Worm (Caenorhabditis elegans) whole organism, late embryonic: ENCODE results near the gene nduv-3.

Source experiments
- C08G9.2 ChIP-seq: sonication (generic microtip); optimal IDR thresholded peaks from 2 replicates; lab custom pipeline; 2016; ENCODE audit warnings: mild to moderate bottlenecking, missing genetic modification characterization, moderate library complexity, missing compliant biosample characterization
- C38D4.7 ChIP-seq: fragments of 200-800 bp; sonication (Bioruptor generic); optimal IDR thresholded peaks from 2 replicates; lab custom pipeline; 2018; ENCODE audit warnings: mild to moderate bottlenecking, missing genetic modification characterization, moderate library complexity, missing compliant biosample characterization
- F13H6.1 ChIP-seq: sonication (generic microtip); optimal IDR thresholded peaks from 2 replicates; lab custom pipeline; 2016; ENCODE audit warnings: missing genetic modification characterization, missing compliant biosample characterization
- K09A11.1 ChIP-seq: sonication (generic microtip); optimal IDR thresholded peaks from 2 replicates; lab custom pipeline; 2017; ENCODE audit warnings: antibody characterized with exemption, mild to moderate bottlenecking, missing genetic modification characterization, missing compliant biosample characterization; ENCODE audit not compliant: insufficient read depth
- T23F11.4 ChIP-seq: fragments of 200-800 bp; sonication (Bioruptor generic); optimal IDR thresholded peaks from 2 replicates; lab custom pipeline; 2018; ENCODE audit warnings: mild to moderate bottlenecking, missing genetic modification characterization, missing compliant biosample characterization
- Y22D7AL.16 ChIP-seq: sonication (generic microtip); optimal IDR thresholded peaks from 2 replicates; lab custom pipeline; 2016; ENCODE audit warnings: missing genetic modification characterization, missing compliant biosample characterization
- ahr-1 ChIP-seq: sonication (generic microtip); optimal IDR thresholded peaks from 2 replicates; lab custom pipeline; 2016; ENCODE audit warnings: missing genetic modification characterization, missing compliant biosample characterization
- ceh-18 ChIP-seq: sonication (generic microtip); optimal IDR thresholded peaks from 2 replicates; lab custom pipeline; 2016; ENCODE audit warnings: missing genetic modification characterization, missing compliant biosample characterization
- ceh-19 ChIP-seq: fragments of 200-800 bp; sonication (Bioruptor generic); optimal IDR thresholded peaks from 2 replicates; lab custom pipeline; 2018; ENCODE audit warnings: mild to moderate bottlenecking, missing genetic modification characterization, missing compliant biosample characterization
- ceh-30 ChIP-seq: fragments of 150-350 bp; optimal IDR thresholded peaks from 2 replicates; lab custom pipeline; 2014; ENCODE audit warnings: missing biosample characterization, missing genetic modification characterization
- ceh-45 ChIP-seq: fragments of 200-800 bp; sonication (Bioruptor generic); IDR thresholded peaks from 2 replicates; pipeline ENCODE4 v1.3.6; 2022; ENCODE audit warnings: missing genetic modification reagents, missing genetic modification characterization, missing compliant biosample characterization
- ceh-48 ChIP-seq: sonication (generic microtip); optimal IDR thresholded peaks from 2 replicates; lab custom pipeline; 2016; ENCODE audit warnings: missing genetic modification characterization, inconsistent platforms, missing compliant biosample characterization
- ceh-6 ChIP-seq: fragments of 200-800 bp; sonication (Bioruptor generic); optimal IDR thresholded peaks from 2 replicates; lab custom pipeline; 2018; ENCODE audit warnings: mild to moderate bottlenecking, missing genetic modification characterization, missing compliant biosample characterization
- dve-1 ChIP-seq: sonication (generic microtip); optimal IDR thresholded peaks from 2 replicates; lab custom pipeline; 2017; ENCODE audit warnings: antibody characterized with exemption, mild to moderate bottlenecking, missing genetic modification characterization, missing compliant biosample characterization
- elt-2 ChIP-seq: sonication (generic microtip); optimal IDR thresholded peaks from 2 replicates; lab custom pipeline; 2016; ENCODE audit warnings: missing genetic modification reagents, missing genetic modification characterization, missing compliant biosample characterization
- ets-4 ChIP-seq: sonication (generic microtip); optimal IDR thresholded peaks from 2 replicates; lab custom pipeline; 2016; ENCODE audit warnings: missing genetic modification characterization, missing compliant biosample characterization
- eyg-1 ChIP-seq: sonication (generic microtip); optimal IDR thresholded peaks from 2 replicates; lab custom pipeline; 2016; ENCODE audit warnings: missing genotype, missing genetic modification characterization, missing compliant biosample characterization
- fkh-10 ChIP-seq: fragments of 150-350 bp; optimal IDR thresholded peaks from 2 replicates; lab custom pipeline; 2014; ENCODE audit warnings: missing biosample characterization, missing genetic modification reagents, missing genetic modification characterization
- fkh-6 ChIP-seq: sonication (generic microtip); optimal IDR thresholded peaks from 2 replicates; lab custom pipeline; 2016; ENCODE audit warnings: missing genetic modification characterization, missing compliant biosample characterization
- gmeb-2 ChIP-seq: sonication (generic microtip); optimal IDR thresholded peaks from 2 replicates; lab custom pipeline; 2016; ENCODE audit warnings: missing genetic modification characterization, inconsistent platforms, missing compliant biosample characterization
- hlh-13 ChIP-seq: fragments of 200-800 bp; sonication (Bioruptor generic); optimal IDR thresholded peaks from 2 replicates; lab custom pipeline; 2018; ENCODE audit warnings: mild to moderate bottlenecking, missing genetic modification characterization, missing compliant biosample characterization
- hlh-15 ChIP-seq: sonication (generic microtip); optimal IDR thresholded peaks from 2 replicates; lab custom pipeline; 2016; ENCODE audit warnings: missing genetic modification characterization, missing compliant biosample characterization
- hlh-30 ChIP-seq: sonication (generic microtip); optimal IDR thresholded peaks from 2 replicates; lab custom pipeline; 2017; ENCODE audit warnings: antibody characterized with exemption, missing genetic modification characterization, missing compliant biosample characterization; ENCODE audit not compliant: insufficient read depth
- hlh-8 ChIP-seq: sonication (generic microtip); optimal IDR thresholded peaks from 2 replicates; lab custom pipeline; 2016; ENCODE audit warnings: missing genotype, missing genetic modification characterization, missing compliant biosample characterization
- lim-6 ChIP-seq: sonication (generic microtip); optimal IDR thresholded peaks from 2 replicates; lab custom pipeline; 2016; ENCODE audit warnings: missing genetic modification characterization, missing compliant biosample characterization
- odd-2 ChIP-seq: sonication (generic microtip); optimal IDR thresholded peaks from 2 replicates; lab custom pipeline; 2017; ENCODE audit warnings: antibody characterized with exemption, mild to moderate bottlenecking, missing genetic modification characterization, missing compliant biosample characterization
- pat-9 ChIP-seq: fragments of 200-800 bp; sonication (Bioruptor generic); optimal IDR thresholded peaks from 2 replicates; lab custom pipeline; 2018; ENCODE audit warnings: mild to moderate bottlenecking, missing genetic modification characterization, moderate library complexity, missing compliant biosample characterization
- pax-1 ChIP-seq: fragments of 150-350 bp; optimal IDR thresholded peaks from 2 replicates; lab custom pipeline; 2014; ENCODE audit warnings: missing biosample characterization, missing genetic modification characterization
- pha-4 ChIP-seq: fragments of 150-350 bp; optimal IDR thresholded peaks from 2 replicates; lab custom pipeline; 2018; ENCODE audit warnings: missing biosample characterization, missing genetic modification reagents, missing genetic modification characterization
- pqm-1 ChIP-seq: sonication (generic microtip); optimal IDR thresholded peaks from 2 replicates; lab custom pipeline; 2016; ENCODE audit warnings: missing genetic modification characterization, missing compliant biosample characterization
- pros-1 ChIP-seq: fragments of 150-350 bp; optimal IDR thresholded peaks from 2 replicates; lab custom pipeline; 2014; ENCODE audit warnings: missing biosample characterization, missing genetic modification reagents, missing genetic modification characterization
- ref-2 ChIP-seq: sonication (generic microtip); optimal IDR thresholded peaks from 2 replicates; lab custom pipeline; 2016; ENCODE audit warnings: missing genetic modification characterization, missing compliant biosample characterization
- sdc-2 ChIP-seq: sonication (generic microtip); optimal IDR thresholded peaks from 2 replicates; lab custom pipeline; 2016; ENCODE audit warnings: missing genotype, missing genetic modification characterization, missing compliant biosample characterization
- sox-2 ChIP-seq: fragments of 200-800 bp; sonication (Bioruptor generic); IDR thresholded peaks from 2 replicates; pipeline ENCODE4 v1.3.6; 2022; ENCODE audit warnings: missing genetic modification reagents, missing genetic modification characterization, missing compliant biosample characterization
- syd-9 ChIP-seq: sonication (generic microtip); optimal IDR thresholded peaks from 2 replicates; lab custom pipeline; 2016; ENCODE audit warnings: mild to moderate bottlenecking, missing genetic modification characterization, moderate library complexity, missing compliant biosample characterization
- unc-3 ChIP-seq, 2 experiments: fragments of 200-800 bp in 1 of 2; sonication (Bioruptor generic) in 1 of 2; sonication (generic microtip) in 1 of 2; conservative IDR thresholded peaks in 1 of 2; optimal IDR thresholded peaks in 1 of 2; 2 replicates each; pipeline versions ENCODE4 v1.3.6 to Lab custom; 2016 to 2022; ENCODE audit warnings: missing compliant biosample characterization in 2 of 2, missing genetic modification characterization in 2 of 2, missing genetic modification reagents in 1 of 2
- unc-42 ChIP-seq: sonication (generic microtip); optimal IDR thresholded peaks from 2 replicates; lab custom pipeline; 2016; ENCODE audit warnings: missing genotype, missing genetic modification characterization, missing compliant biosample characterization
- ztf-16 ChIP-seq: sonication (generic microtip); optimal IDR thresholded peaks from 2 replicates; lab custom pipeline; 2017; ENCODE audit warnings: missing genetic modification characterization, missing compliant biosample characterization

The nduv-3 gene

ce11 chrIV:2607513-2608101 lies 33.5 kb upstream of the nduv-3 start, which contains the start of gene vamp-7:
TSS of gene vamp-7 (plus strand) at chrIV:2608051.
- TF ChIP-seq unc-3 (GFP tag; conservative IDR thresholded peaks at IDR 0.05; lab: Robert Waterston, UW) (no peak), unc-3 (tag; optimal IDR thresholded peaks at IDR 0.05; lab: Kevin White, UChicago) (no peak), gmeb-2 (no peak), pros-1 (no peak), dve-1 (tag; lab: Kevin White, UChicago) (no peak), sdc-2 (tag; lab: Kevin White, UChicago) (no peak), ceh-45 (GFP tag; lab: Robert Waterston, UW) (no peak), C08G9.2 (tag; lab: Kevin White, UChicago) (no peak), pha-4 (tag; lab: Kevin White, UChicago) (no peak), ahr-1 (tag; lab: Kevin White, UChicago) (no peak), ztf-16 (tag; lab: Kevin White, UChicago) (no peak), ceh-6 (GFP tag; lab: Kevin White, UChicago) (no peak), pat-9 (tag; lab: Kevin White, UChicago) (no peak), C38D4.7 (GFP tag; lab: Kevin White, UChicago) (no peak), syd-9 (tag; lab: Kevin White, UChicago) (no peak), hlh-15 (tag; lab: Kevin White, UChicago) (no peak), fkh-6 (tag; lab: Kevin White, UChicago) (no peak), lim-6 (tag; lab: Kevin White, UChicago) (no peak)

ce11 chrIV:2610409-2610808 lies 30.7 kb upstream of the nduv-3 start, which contains the start of gene Y69A2AR.32:
TSS of gene Y69A2AR.32 (plus strand) at chrIV:2610436.
- no peak for TF ChIP-seq unc-42
- no peak for TF ChIP-seq pax-1
- TF ChIP-seq, all 69 proteins: peak for 0

- no peak for TF ChIP-seq gmeb-2
- peak; percentile 19 for TF ChIP-seq ceh-48
- no peak for TF ChIP-seq ceh-30 (tag; lab: Kevin White, UChicago)
- TF ChIP-seq T23F11.4 (GFP tag; lab: Kevin White, UChicago) = no peak
Observed at ce11 chrIV:2610974-2611373, 30.1 kb upstream of the nduv-3 start.

- no peak for TF ChIP-seq F13H6.1 (tag; lab: Kevin White, UChicago)
- no peak for TF ChIP-seq ets-4 (tag; lab: Kevin White, UChicago)
- no peak for TF ChIP-seq fkh-10 (GFP tag; lab: Kevin White, UChicago)
- no peak for TF ChIP-seq pros-1
- TF ChIP-seq odd-2 (tag; lab: Kevin White, UChicago) = no peak
- no peak for TF ChIP-seq ceh-19 (GFP tag; lab: Kevin White, UChicago)
- no peak for TF ChIP-seq eyg-1 (tag; lab: Kevin White, UChicago)
- TF ChIP-seq lim-6 (tag; lab: Kevin White, UChicago) = no peak
- no peak for TF ChIP-seq sdc-2 (tag; lab: Kevin White, UChicago)
- TF ChIP-seq hlh-8 (tag; lab: Kevin White, UChicago) = no peak
- TF ChIP-seq hlh-30 (tag; lab: Kevin White, UChicago) = no peak
Observed at ce11 chrIV:2613011-2613503, 28.1 kb upstream of the nduv-3 start, which contains the start of gene Y69A2AR.28. TSS of gene Y69A2AR.28 (minus strand) at chrIV:2613061.

- TF ChIP-seq ceh-18 (tag; lab: Kevin White, UChicago) = no peak
- no peak for TF ChIP-seq K09A11.1
- TF ChIP-seq sox-2 (GFP tag; lab: Robert Waterston, UW) = no peak
- no peak for TF ChIP-seq dve-1 (tag; lab: Kevin White, UChicago)
- TF ChIP-seq elt-2 (tag; lab: Kevin White, UChicago) = no peak
- TF ChIP-seq sdc-2 (tag; lab: Kevin White, UChicago) = no peak
- no peak for TF ChIP-seq lim-6 (tag; lab: Kevin White, UChicago)
- no peak for TF ChIP-seq hlh-13
- TF ChIP-seq pax-1 = no peak
- no peak for TF ChIP-seq ref-2 (tag; lab: Kevin White, UChicago)
- TF ChIP-seq pqm-1 (tag; lab: Kevin White, UChicago) = no peak
- no peak for TF ChIP-seq hlh-8 (tag; lab: Kevin White, UChicago)
- no peak for TF ChIP-seq ceh-6 (GFP tag; lab: Kevin White, UChicago)
- TF ChIP-seq Y22D7AL.16 (tag; lab: Kevin White, UChicago) = no peak
- TF ChIP-seq odd-2 (tag; lab: Kevin White, UChicago) = no peak
- no peak for TF ChIP-seq pha-4 (tag; lab: Kevin White, UChicago)
- TF ChIP-seq hlh-15 (tag; lab: Kevin White, UChicago) = no peak
Observed at ce11 chrIV:2613754-2614244, 27.3 kb upstream of the nduv-3 start, which contains the start of gene daao-1. TSS of gene daao-1 (plus strand) at chrIV:2614194.
